Worm (Caenorhabditis elegans): ENCODE data around the gene mrps-5.

Gene mrps-5

DNA sequence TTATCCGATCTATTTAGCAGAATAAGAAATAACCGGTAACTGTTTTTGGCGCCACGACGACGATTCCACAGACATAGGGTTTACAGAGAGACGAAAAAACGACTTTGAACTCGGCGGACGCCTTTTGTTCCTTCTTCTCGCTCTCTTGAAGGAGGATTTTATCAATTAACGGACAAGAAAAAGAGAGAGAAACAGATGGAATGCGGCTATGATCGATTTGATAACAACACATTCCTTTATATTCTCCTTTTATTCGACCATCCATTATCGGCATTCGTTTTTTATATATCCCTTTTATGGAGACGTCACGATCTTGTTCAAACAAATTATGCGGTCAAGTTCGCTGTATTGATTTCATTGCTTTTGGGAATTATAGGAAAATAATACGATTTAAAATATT lies 14.5 kb upstream of the mrps-5 start:
- no peak for TF ChIP-seq snpc-1.1 (tag; optimal IDR thresholded peaks at IDR 0.05; ENCODE audit: insufficient read depth)
- no peak for TF ChIP-seq T26A5.8 (tag; optimal IDR thresholded peaks at IDR 0.05)
- TF ChIP-seq nfyb-1 (GFP tag; IDR thresholded peaks at IDR 0.05) = peak; percentile 59; the same call in 1 of the 2 replicates
- TF ChIP-seq efl-1 (GFP tag; optimal IDR thresholded peaks at IDR 0.05) = no peak
- no peak for TF ChIP-seq ceh-91 (GFP tag; IDR thresholded peaks at IDR 0.05)
- peak; percentile 73 for TF ChIP-seq ama-1 (optimal IDR thresholded peaks at IDR 0.05)
- no peak for TF ChIP-seq ama-1 (GFP tag; optimal IDR thresholded peaks at IDR 0.05)
- TF ChIP-seq ztf-26 (tag; optimal IDR thresholded peaks at IDR 0.05) = peak; percentile 18
- peak; percentile 10; the same call in 1 of the 2 replicates for TF ChIP-seq rcor-1 (GFP tag; IDR thresholded peaks at IDR 0.05)

DNA sequence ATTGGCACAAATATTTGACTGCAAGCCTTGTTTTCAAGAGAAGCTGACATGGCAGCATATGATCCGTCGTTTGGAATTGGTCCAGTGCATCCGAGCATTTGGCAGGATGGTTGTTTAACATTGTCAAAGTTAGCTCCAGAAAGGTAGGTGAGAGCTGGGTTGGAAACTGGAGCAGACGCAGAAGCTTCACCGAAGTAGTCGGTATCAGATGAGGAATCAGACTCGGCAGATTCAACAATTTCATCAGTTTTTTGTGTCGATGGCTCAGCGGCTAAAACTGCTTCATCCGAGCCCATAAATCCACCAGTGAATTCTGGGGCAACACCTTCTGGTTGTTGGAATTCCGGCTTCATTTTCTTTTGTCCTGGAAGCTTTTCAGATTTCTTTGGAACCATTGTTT lies 13.7 kb upstream of the mrps-5 start:
- no peak for TF ChIP-seq ekl-4 (GFP tag; IDR thresholded peaks at IDR 0.05)
- 0 out of 2 replicates have a peak, but pooled peaks have one; percentile 15 for TF ChIP-seq mcd-1 (GFP tag; IDR thresholded peaks at IDR 0.05)
- TF ChIP-seq chd-7 (tag; optimal IDR thresholded peaks at IDR 0.05) = peak; percentile 5
- peak; percentile 81 for TF ChIP-seq ama-1 (optimal IDR thresholded peaks at IDR 0.05)
- no peak for TF ChIP-seq ama-1 (GFP tag; optimal IDR thresholded peaks at IDR 0.05)

DNA sequence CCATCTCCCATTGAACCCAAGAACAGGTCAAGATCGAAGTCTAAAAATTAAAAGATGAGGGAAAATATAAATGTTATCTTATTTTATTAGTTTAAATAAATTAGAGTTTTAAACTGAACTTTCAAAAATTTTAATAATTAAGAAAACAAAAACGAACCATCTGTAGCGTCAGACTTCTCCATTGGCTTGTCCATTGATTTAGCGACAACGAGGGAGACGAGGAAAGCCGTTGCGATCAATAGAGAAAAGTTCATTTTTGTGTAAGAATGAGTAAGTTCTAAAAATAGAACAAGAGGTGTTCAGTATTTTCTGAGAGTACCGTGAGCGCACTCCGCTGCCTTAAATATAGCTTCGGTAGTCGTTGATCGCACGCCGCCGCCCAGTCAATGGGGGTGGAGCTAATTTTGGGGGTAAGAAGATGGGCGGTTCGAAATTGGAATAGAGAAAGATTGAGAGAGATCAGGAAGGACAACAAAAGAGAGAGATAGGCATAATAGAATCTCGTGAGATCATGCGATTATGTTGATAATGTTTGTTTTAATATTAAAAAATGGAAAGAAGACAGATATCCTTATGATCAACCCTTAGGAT lies 13.2 kb upstream of the mrps-5 start, which contains the start of gene F45D3.3:
Gene F45D3.3, minus strand, starts transcription at position 350 of the 591 bp plus-strand sequence.
- TF ChIP-seq ztf-22 (GFP tag; optimal IDR thresholded peaks at IDR 0.05) (no peak), ama-1 (optimal IDR thresholded peaks at IDR 0.05) (peak; percentile 61), ama-1 (GFP tag; optimal IDR thresholded peaks at IDR 0.05) (no peak), zim-3 (tag; optimal IDR thresholded peaks at IDR 0.05) (no peak), lin-35 (GFP tag; optimal IDR thresholded peaks at IDR 0.05) (no peak), C17E4.6 (GFP tag; IDR thresholded peaks at IDR 0.05) (no peak), lin-26 (GFP tag; IDR thresholded peaks at IDR 0.05) (peak; percentile 39; the same call in 1 of the 2 replicates)

DNA sequence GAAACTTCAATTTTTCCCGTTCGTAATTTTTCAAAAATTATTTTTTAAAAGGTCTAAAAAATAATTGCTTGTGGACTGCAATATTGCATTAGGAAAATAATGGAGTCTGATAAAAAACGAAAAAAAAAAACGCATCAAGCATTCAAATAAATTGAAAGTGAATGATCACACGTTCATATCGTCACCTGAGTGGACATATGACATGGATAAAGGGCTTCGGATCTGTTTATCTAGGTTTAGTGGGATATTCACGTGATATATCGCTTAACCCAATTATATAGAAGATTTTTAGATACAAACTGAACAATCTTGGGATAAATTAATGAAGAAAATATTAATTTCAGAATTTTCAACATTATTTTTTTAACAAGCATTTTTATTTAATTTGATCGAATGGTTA lies 12.5 kb upstream of the mrps-5 start:
- no peak for TF ChIP-seq ets-4 (GFP tag; optimal IDR thresholded peaks at IDR 0.05)
- no peak for TF ChIP-seq F22D6.2 (tag; optimal IDR thresholded peaks at IDR 0.05)
- no peak for TF ChIP-seq nhr-179 (tag; optimal IDR thresholded peaks at IDR 0.05)
- no peak for TF ChIP-seq rpc-1 (optimal IDR thresholded peaks at IDR 0.05)
- TF ChIP-seq rpc-1 (tag; optimal IDR thresholded peaks at IDR 0.05) = no peak
- TF ChIP-seq lin-26 (GFP tag; IDR thresholded peaks at IDR 0.05) = no peak
- TF ChIP-seq athp-1 (tag; optimal IDR thresholded peaks at IDR 0.05) = no peak
- TF ChIP-seq let-607 (tag; optimal IDR thresholded peaks at IDR 0.05) = no peak
- no peak for TF ChIP-seq ZK185.1 (tag; optimal IDR thresholded peaks at IDR 0.05; ENCODE audit: poor library complexity, severe bottlenecking)
- TF ChIP-seq ztf-22 (GFP tag; optimal IDR thresholded peaks at IDR 0.05) = no peak
- no peak for TF ChIP-seq tlf-1 (GFP tag; optimal IDR thresholded peaks at IDR 0.05)
- TF ChIP-seq F23B12.7 (tag; optimal IDR thresholded peaks at IDR 0.05; ENCODE audit: insufficient read depth) = no peak
- no peak for TF ChIP-seq sdz-38 (tag; optimal IDR thresholded peaks at IDR 0.05)
- no peak for TF ChIP-seq mcd-1 (GFP tag; IDR thresholded peaks at IDR 0.05)
- no peak for TF ChIP-seq ztf-25 (GFP tag; IDR thresholded peaks at IDR 0.05)
- no peak for TF ChIP-seq hsf-1 (GFP tag; IDR thresholded peaks at IDR 0.05)
- TF ChIP-seq ztf-28 (GFP tag; IDR thresholded peaks at IDR 0.05) = no peak
